Fruit fly (Drosophila melanogaster) whole organism, embryonic: ENCODE results near the gene Klp68D.
A peak's percentile ranks its signal among the peaks of the same experiment; 100 is the strongest.

Source experiments
- Antp ChIP-seq: fragments of 200-800 bp; sonication (Bioruptor generic); optimal IDR thresholded peaks from 3 replicates; lab custom pipeline; 2016; ENCODE audit warnings: missing biosample characterization, missing genetic modification characterization
- Bgb ChIP-seq: fragments of 200-800 bp; sonication (Bioruptor generic); IDR thresholded peaks from 2 replicates; pipeline ENCODE4 v1.3.6; 2022; ENCODE audit warnings: missing biosample characterization, missing genetic modification characterization; ENCODE audit not compliant: partially characterized antibody
- Bteb2 ChIP-seq: fragments of 200-800 bp; sonication (Bioruptor generic); optimal IDR thresholded peaks from 2 replicates; lab custom pipeline; 2016; ENCODE audit warnings: missing biosample characterization, missing genetic modification characterization
- CG1024 ChIP-seq: fragments of 200-800 bp; sonication (Bioruptor generic); IDR thresholded peaks from 2 replicates; pipeline ENCODE4 v1.3.6; 2022; ENCODE audit warnings: missing biosample characterization, missing genetic modification characterization
- CG10543 ChIP-seq: fragments of 200-800 bp; sonication (Bioruptor generic); optimal IDR thresholded peaks from 3 replicates; lab custom pipeline; 2017; ENCODE audit warnings: missing biosample characterization, mild to moderate bottlenecking, missing genetic modification characterization, moderate library complexity
- CG10654 ChIP-seq: fragments of 200-800 bp; sonication (Bioruptor generic); optimal IDR thresholded peaks from 2 replicates; lab custom pipeline; 2016; ENCODE audit warnings: missing biosample characterization, missing genetic modification characterization
- CG11247 ChIP-seq: fragments of 200-800 bp; sonication (Bioruptor generic); IDR thresholded peaks from 2 replicates; pipeline ENCODE4 v1.3.6; 2022; ENCODE audit warnings: missing biosample characterization, missing genetic modification characterization
- CG12299 ChIP-seq: fragments of 200-800 bp; sonication (Bioruptor generic); optimal IDR thresholded peaks from 2 replicates; lab custom pipeline; 2018; ENCODE audit warnings: missing biosample characterization, mild to moderate bottlenecking, missing genetic modification characterization
- CG12942 ChIP-seq: fragments of 200-800 bp; sonication (Bioruptor generic); optimal IDR thresholded peaks from 3 replicates; lab custom pipeline; 2016; ENCODE audit warnings: missing biosample characterization, missing genetic modification characterization
- CG13287 ChIP-seq: fragments of 200-800 bp; sonication (Bioruptor generic); IDR thresholded peaks from 2 replicates; pipeline ENCODE4 v1.3.6; 2022; ENCODE audit warnings: missing biosample characterization, missing genetic modification characterization; ENCODE audit not compliant: partially characterized antibody
- CG15269 ChIP-seq: fragments of 200-800 bp; sonication (Bioruptor generic); optimal IDR thresholded peaks from 2 replicates; lab custom pipeline; 2018; ENCODE audit warnings: missing biosample characterization, mild to moderate bottlenecking, missing genetic modification characterization, moderate library complexity
- CG15696 ChIP-seq: fragments of 200-800 bp; sonication (Bioruptor generic); optimal IDR thresholded peaks from 2 replicates; lab custom pipeline; 2019; ENCODE audit warnings: missing biosample characterization, mild to moderate bottlenecking, missing genetic modification characterization, moderate library complexity
- CG17361 ChIP-seq: fragments of 200-800 bp; sonication (Bioruptor generic); IDR thresholded peaks from 3 replicates; pipeline ENCODE4 v1.3.6; 2022; ENCODE audit warnings: missing biosample characterization, missing genetic modification characterization
- CG18476 ChIP-seq: fragments of 200-800 bp; sonication (Bioruptor generic); optimal IDR thresholded peaks from 2 replicates; lab custom pipeline; 2016; ENCODE audit warnings: missing biosample characterization, mild to moderate bottlenecking, missing genetic modification characterization
- CG2875 ChIP-seq: fragments of 200-800 bp; sonication (Bioruptor generic); optimal IDR thresholded peaks from 2 replicates; lab custom pipeline; 2017; ENCODE audit warnings: missing biosample characterization, mild to moderate bottlenecking, missing genetic modification characterization, missing genetic modification reagents
- CG34422 ChIP-seq: fragments of 200-800 bp; sonication (Bioruptor generic); IDR thresholded peaks from 3 replicates; pipeline ENCODE4 v1.3.6; 2022; ENCODE audit warnings: missing biosample characterization, missing genetic modification characterization
- CG43689 ChIP-seq: fragments of 200-800 bp; sonication (Bioruptor generic); IDR thresholded peaks from 2 replicates; pipeline ENCODE4 v1.3.6; 2022; ENCODE audit warnings: missing biosample characterization, missing genetic modification characterization
- CG4820 ChIP-seq: fragments of 200-800 bp; sonication (Bioruptor generic); optimal IDR thresholded peaks from 3 replicates; lab custom pipeline; 2016; ENCODE audit warnings: missing biosample characterization, missing genetic modification characterization
- CG4854 ChIP-seq: fragments of 200-800 bp; sonication (Bioruptor generic); optimal IDR thresholded peaks from 2 replicates; lab custom pipeline; 2016; ENCODE audit warnings: missing biosample characterization, missing genetic modification characterization, inconsistent platforms
- CG6175 ChIP-seq: fragments of 200-800 bp; sonication (Bioruptor generic); IDR thresholded peaks from 3 replicates; pipeline ENCODE4 v1.3.6; 2022; ENCODE audit warnings: missing biosample characterization, missing genetic modification characterization
- CG6854 ChIP-seq: fragments of 200-800 bp; sonication (Bioruptor generic); optimal IDR thresholded peaks from 3 replicates; lab custom pipeline; 2017; ENCODE audit warnings: missing biosample characterization, mild to moderate bottlenecking, missing genetic modification characterization
- CG9932 ChIP-seq: fragments of 200-800 bp; sonication (Bioruptor generic); IDR thresholded peaks from 2 replicates; pipeline ENCODE4 v1.3.6; 2022; ENCODE audit warnings: missing biosample characterization, missing genetic modification characterization
- CkIIα-i1 ChIP-seq: fragments of 200-800 bp; sonication (Bioruptor generic); IDR thresholded peaks from 2 replicates; pipeline ENCODE4 v1.3.6; 2022; ENCODE audit warnings: missing biosample characterization, missing genetic modification characterization
- Dbx ChIP-seq: fragments of 200-800 bp; sonication (Bioruptor generic); IDR thresholded peaks from 3 replicates; pipeline ENCODE4 v1.3.6; 2022; ENCODE audit warnings: missing biosample characterization, missing genetic modification characterization
- Dfd ChIP-seq, 2 experiments: fragments of >200 bp; optimal IDR thresholded peaks; 2 replicates each; lab custom pipeline; 2017; ENCODE audit warnings: missing biosample characterization in 2 of 2, missing genetic modification characterization in 2 of 2
- E2f1 ChIP-seq: fragments of 200-800 bp; sonication (Bioruptor generic); IDR thresholded peaks from 2 replicates; pipeline ENCODE4 v1.3.6; 2022; ENCODE audit warnings: missing biosample characterization, missing genetic modification characterization
- Ets97D ChIP-seq: fragments of 200-800 bp; sonication (Bioruptor generic); optimal IDR thresholded peaks from 3 replicates; lab custom pipeline; 2016; ENCODE audit warnings: missing biosample characterization, missing genetic modification characterization
- HHEX ChIP-seq: fragments of 200-800 bp; sonication (Bioruptor generic); optimal IDR thresholded peaks from 3 replicates; lab custom pipeline; 2017; ENCODE audit warnings: missing biosample characterization, mild to moderate bottlenecking, missing genetic modification characterization, missing genetic modification reagents
- HLHmδ ChIP-seq: fragments of 200-800 bp; sonication (Bioruptor generic); optimal IDR thresholded peaks from 2 replicates; lab custom pipeline; 2018; ENCODE audit warnings: missing biosample characterization, mild to moderate bottlenecking, missing genetic modification characterization, moderate library complexity
- HmgD ChIP-seq: fragments of 200-800 bp; sonication (Bioruptor generic); optimal IDR thresholded peaks from 3 replicates; lab custom pipeline; 2016; ENCODE audit warnings: missing biosample characterization, missing genetic modification characterization
- MBD-R2 ChIP-seq: fragments of 200-800 bp; sonication (Bioruptor generic); IDR thresholded peaks from 2 replicates; pipeline ENCODE4 v1.3.6; 2022; ENCODE audit warnings: missing biosample characterization, missing genetic modification characterization
- NFAT ChIP-seq: fragments of 200-800 bp; sonication (Bioruptor generic); IDR thresholded peaks from 2 replicates; pipeline ENCODE4 v1.3.6; 2022; ENCODE audit warnings: missing biosample characterization, missing genetic modification characterization
- Oli ChIP-seq: fragments of 200-800 bp; sonication (Bioruptor generic); optimal IDR thresholded peaks from 2 replicates; lab custom pipeline; 2018; ENCODE audit warnings: missing biosample characterization, mild to moderate bottlenecking, missing genetic modification characterization, moderate library complexity
- ab ChIP-seq: fragments of 200-800 bp; sonication (Bioruptor generic); optimal IDR thresholded peaks from 2 replicates; lab custom pipeline; 2016; ENCODE audit warnings: missing biosample characterization, missing genetic modification characterization
- chif ChIP-seq, 2 experiments: fragments of 200-800 bp; sonication (Bioruptor generic); optimal IDR thresholded peaks; 3 replicates each; lab custom pipeline; 2016; ENCODE audit warnings: missing biosample characterization in 2 of 2, missing genetic modification characterization in 2 of 2
- corto ChIP-seq: fragments of 200-800 bp; sonication (Bioruptor generic); optimal IDR thresholded peaks from 2 replicates; lab custom pipeline; 2016; ENCODE audit warnings: missing biosample characterization, mild to moderate bottlenecking, missing genetic modification characterization, moderate library complexity
- croc ChIP-seq: fragments of 200-800 bp; sonication (Bioruptor generic); conservative IDR thresholded peaks from 3 replicates; pipeline ENCODE4 v1.3.6; 2022; ENCODE audit warnings: missing biosample characterization, missing genetic modification characterization
- grau ChIP-seq: fragments of 200-800 bp; optimal IDR thresholded peaks from 3 replicates; lab custom pipeline; 2019; ENCODE audit warnings: missing biosample characterization, mild to moderate bottlenecking, missing genetic modification characterization, moderate library complexity
- gsb-n ChIP-seq: fragments of 200-800 bp; sonication (Bioruptor generic); optimal IDR thresholded peaks from 3 replicates; lab custom pipeline; 2018; ENCODE audit warnings: missing biosample characterization, mild to moderate bottlenecking, missing genetic modification characterization
- hkb ChIP-seq, 2 experiments: fragments of 200-800 bp in 1 of 2; fragments of >200 bp in 1 of 2; sonication (Bioruptor generic) in 1 of 2; IDR thresholded peaks in 1 of 2; optimal IDR thresholded peaks in 1 of 2; 2 replicates each; pipeline versions ENCODE4 v1.3.6 to Lab custom; 2017 to 2022; ENCODE audit warnings: missing biosample characterization in 1 of 2, missing genetic modification characterization in 1 of 2
- ind ChIP-seq: fragments of 200-800 bp; sonication (Bioruptor generic); optimal IDR thresholded peaks from 3 replicates; lab custom pipeline; 2016; ENCODE audit warnings: missing biosample characterization, missing genetic modification characterization
- maf-S ChIP-seq: fragments of 200-800 bp; sonication (Bioruptor generic); optimal IDR thresholded peaks from 2 replicates; lab custom pipeline; 2016; ENCODE audit warnings: missing biosample characterization, missing genetic modification characterization
- oc ChIP-seq: fragments of 200-800 bp; sonication (Bioruptor generic); optimal IDR thresholded peaks from 2 replicates; lab custom pipeline; 2018; ENCODE audit warnings: missing biosample characterization, mild to moderate bottlenecking, missing genetic modification characterization, moderate library complexity
- prd ChIP-seq, 3 experiments: fragments of >200 bp in 2 of 3; fragments of 200-800 bp in 1 of 3; sonication (Bioruptor generic) in 1 of 3; optimal IDR thresholded peaks in 2 of 3; IDR thresholded peaks in 1 of 3; 2 replicates in 2 of 3; 3 replicates in 1 of 3; pipeline versions ENCODE4 v1.3.6 to Lab custom; 2017 to 2022; ENCODE audit warnings: missing biosample characterization in 1 of 3, missing genetic modification characterization in 1 of 3
- pum ChIP-seq: fragments of 200-800 bp; sonication (Bioruptor generic); optimal IDR thresholded peaks from 2 replicates; lab custom pipeline; 2016; ENCODE audit warnings: missing biosample characterization, missing genetic modification characterization
- run ChIP-seq: fragments of 200-800 bp; sonication (Bioruptor generic); optimal IDR thresholded peaks from 3 replicates; lab custom pipeline; 2018; ENCODE audit warnings: missing biosample characterization, mild to moderate bottlenecking, missing genetic modification characterization
- seq ChIP-seq: fragments of 200-800 bp; sonication (Bioruptor generic); IDR thresholded peaks from 2 replicates; pipeline ENCODE4 v1.3.6; 2022; ENCODE audit warnings: missing biosample characterization, missing genetic modification characterization
- toy ChIP-seq: fragments of 200-800 bp; sonication (Bioruptor generic); IDR thresholded peaks from 2 replicates; pipeline ENCODE4 v1.3.6; 2022; ENCODE audit warnings: missing biosample characterization, missing genetic modification characterization
- trem ChIP-seq: fragments of 200-800 bp; optimal IDR thresholded peaks from 3 replicates; lab custom pipeline; 2019; ENCODE audit warnings: missing biosample characterization, mild to moderate bottlenecking, missing genetic modification characterization, moderate library complexity
- wor ChIP-seq: fragments of 200-800 bp; sonication (Bioruptor generic); IDR thresholded peaks from 2 replicates; pipeline ENCODE4 v1.3.6; 2022; ENCODE audit warnings: missing biosample characterization, missing genetic modification characterization
- zf30C ChIP-seq: fragments of 200-800 bp; sonication (Bioruptor generic); optimal IDR thresholded peaks from 3 replicates; lab custom pipeline; 2018; ENCODE audit warnings: missing biosample characterization, mild to moderate bottlenecking, missing genetic modification characterization

Gene Klp68D

DNA sequence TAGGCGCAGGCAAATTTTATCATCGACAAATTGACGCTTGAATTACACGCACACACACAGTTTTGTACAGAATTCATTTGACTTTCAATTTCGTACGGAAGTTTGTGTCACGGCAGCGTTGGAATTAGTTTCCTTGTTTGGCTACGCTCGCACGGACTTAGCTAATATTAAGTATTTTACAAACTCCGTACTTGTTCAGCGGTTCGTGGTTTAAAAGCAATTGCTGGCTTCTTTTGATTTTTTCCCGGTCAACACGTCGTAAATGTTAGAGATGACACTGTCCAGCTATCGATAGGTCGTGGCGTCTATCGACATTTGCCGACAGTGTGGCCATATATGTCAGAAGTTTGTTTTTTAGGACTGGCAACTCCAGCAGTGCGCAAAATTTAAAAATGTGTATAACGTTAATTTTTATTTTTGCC lies 37.9 kb downstream of the Klp68D start, which contains the start of gene CycA (continued):
- TF ChIP-seq grau (tag; lab: Kevin White, UChicago) (no peak), CG13287 (GFP tag; lab: Robert Waterston, UW) (peak; percentile 90), Dfd (GFP tag; optimal IDR thresholded peaks at IDR 0.05; lab: Kevin White, UChicago) (no peak), Oli (tag; lab: Kevin White, UChicago) (no peak), toy (no peak), CG1024 (GFP tag; lab: Robert Waterston, UW) (no peak), CG4854 (GFP tag; lab: Kevin White, UChicago) (no peak), CG17361 (GFP tag; lab: Robert Waterston, UW) (no peak), CG4820 (GFP tag; lab: Kevin White, UChicago) (no peak), oc (tag; lab: Kevin White, UChicago) (no peak), Antp (GFP tag; lab: Kevin White, UChicago) (peak; percentile 19), Bteb2 (GFP tag; lab: Kevin White, UChicago) (no peak), CG9932 (no peak), E2f1 (no peak), NFAT (GFP tag; lab: Robert Waterston, UW) (no peak), Bgb (GFP tag; lab: Robert Waterston, UW) (peak; percentile 92), corto (GFP tag; lab: Kevin White, UChicago) (no peak), CG2875 (GFP tag; lab: Kevin White, UChicago) (no peak), chif (GFP tag; optimal IDR thresholded peaks at IDR 0.05; lab: Kevin White, UChicago) (no peak), Dbx (GFP tag; lab: Robert Waterston, UW) (no peak), run (tag; lab: Kevin White, UChicago) (no peak), HLHmδ (GFP tag; lab: Kevin White, UChicago) (no peak), CG10654 (GFP tag; lab: Kevin White, UChicago) (no peak), trem (tag; lab: Kevin White, UChicago) (peak; percentile 87), CG15269 (tag; lab: Kevin White, UChicago) (no peak), CG6854 (GFP tag; lab: Kevin White, UChicago) (no peak), CG12942 (GFP tag; lab: Kevin White, UChicago) (no peak), maf-S (GFP tag; lab: Kevin White, UChicago) (no peak), CG18476 (GFP tag; lab: Kevin White, UChicago) (no peak), MBD-R2 (GFP tag; lab: Robert Waterston, UW) (peak; percentile 42), CG43689 (GFP tag; lab: Robert Waterston, UW) (no peak), CG12299 (tag; lab: Kevin White, UChicago) (peak; percentile 32), CG15696 (tag; lab: Kevin White, UChicago) (no peak), CG34422 (GFP tag; lab: Robert Waterston, UW) (no peak), ind (GFP tag; lab: Kevin White, UChicago) (no peak), pum (GFP tag; lab: Kevin White, UChicago) (no peak), gsb-n (tag; lab: Kevin White, UChicago) (no peak), seq (GFP tag; lab: Robert Waterston, UW) (no peak), CkIIα-i1 (GFP tag; lab: Robert Waterston, UW) (no peak), CG6175 (no peak), ab (GFP tag; lab: Kevin White, UChicago) (no peak), Ets97D (peak; percentile 83), HmgD (GFP tag; lab: Kevin White, UChicago) (peak; percentile 10), croc (GFP tag; lab: Robert Waterston, UW) (no peak), HHEX (no peak), zf30C (GFP tag; lab: Kevin White, UChicago) (no peak), CG11247 (GFP tag; lab: Robert Waterston, UW) (no peak), hkb (optimal IDR thresholded peaks at IDR 0.05; lab: Kevin White, UChicago) (peak; percentile 12), hkb (GFP tag; IDR thresholded peaks at IDR 0.05; lab: Robert Waterston, UW) (0 out of 2 replicates have a peak, but pooled peaks have one; percentile 13), prd (optimal IDR thresholded peaks at IDR 0.05; lab: Kevin White, UChicago) (no peak), prd (GFP tag; IDR thresholded peaks at IDR 0.05; lab: Robert Waterston, UW) (no peak), wor (GFP tag; lab: Robert Waterston, UW) (no peak), CG10543 (no peak)
